Fruit fly (Drosophila melanogaster) whole organism, wandering third instar larva: Measurements from ENCODE around the gene CG32074.

Source experiments
- Hr78 ChIP-seq: fragments of >200 bp; optimal IDR thresholded peaks from 2 replicates; lab custom pipeline; 2017; ENCODE audit warnings: missing biosample characterization, missing genetic modification characterization
- N ChIP-seq: fragments of >200 bp; optimal IDR thresholded peaks from 2 replicates; lab custom pipeline; 2018; ENCODE audit warnings: missing biosample characterization, missing external identifiers, missing genetic modification characterization
- sv ChIP-seq: fragments of 200-800 bp; sonication (Bioruptor generic); optimal IDR thresholded peaks from 3 replicates; lab custom pipeline; 2016; ENCODE audit warnings: missing biosample characterization, missing genetic modification characterization

DNA sequence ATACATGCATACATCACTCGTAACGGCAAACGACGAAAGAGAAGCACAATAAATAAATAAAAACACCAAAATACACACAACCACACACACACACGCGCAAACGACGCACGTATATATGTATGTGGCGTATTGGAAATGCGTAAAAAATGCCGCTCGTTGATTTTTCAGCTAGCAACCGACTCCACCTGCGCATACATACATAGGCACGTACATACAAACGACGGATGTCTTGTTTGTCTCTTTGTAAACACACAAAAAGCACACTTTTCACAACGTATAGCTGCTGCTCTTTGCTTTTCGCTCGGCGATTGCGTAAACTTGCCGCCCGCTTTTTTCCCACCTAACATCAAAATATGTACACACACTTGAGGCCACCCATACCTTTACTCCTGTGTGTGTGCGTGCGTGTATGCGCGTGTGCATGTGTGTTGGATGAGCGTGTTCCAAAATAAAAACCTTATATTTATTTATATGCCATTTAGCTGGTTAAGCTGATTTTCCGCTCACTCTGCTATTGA, 12.2 kb downstream of the CG32074 start:
- TF ChIP-seq N (GFP tag; lab: Kevin White, UChicago) (peak; percentile 82), Hr78 (no peak), sv (GFP tag; lab: Kevin White, UChicago) (peak; percentile 3)
